Worm (Caenorhabditis elegans) whole organism, L2 larva: ENCODE results near the gene F40C5.2.
"Not testable (repeated sequence)": the region's sequence is repeated elsewhere in the genome, so short reads cannot be mapped to it uniquely, and the experiment has no call there.

Source experiments
- R02D3.7 ChIP-seq: fragments of 150-350 bp; optimal IDR thresholded peaks from 2 replicates; lab custom pipeline; 2014; ENCODE audit warnings: missing biosample characterization, missing genetic modification characterization
- Y55F3AM.14 ChIP-seq: fragments of 200-800 bp; sonication (Bioruptor generic); optimal IDR thresholded peaks from 2 replicates; lab custom pipeline; 2018; ENCODE audit warnings: mild to moderate bottlenecking, missing genetic modification characterization, missing compliant biosample characterization
- alr-1 ChIP-seq: fragments of 150-350 bp; optimal IDR thresholded peaks from 2 replicates; lab custom pipeline; 2014; ENCODE audit warnings: missing biosample characterization, missing genetic modification characterization
- ama-1 ChIP-seq: fragments of 150-350 bp; optimal IDR thresholded peaks from 2 replicates; lab custom pipeline; 2018; ENCODE audit warnings: inconsistent platforms
- blmp-1 ChIP-seq: sonication (generic microtip); optimal IDR thresholded peaks from 2 replicates; lab custom pipeline; 2017; ENCODE audit warnings: missing genetic modification characterization, mild to moderate bottlenecking, missing compliant biosample characterization, antibody characterized with exemption, moderate library complexity; ENCODE audit not compliant: insufficient read depth
- ceh-16 ChIP-seq: fragments of 150-350 bp; optimal IDR thresholded peaks from 2 replicates; lab custom pipeline; 2014; ENCODE audit warnings: missing biosample characterization, missing genetic modification characterization
- ceh-82 ChIP-seq: fragments of 150-350 bp; optimal IDR thresholded peaks from 2 replicates; lab custom pipeline; 2014; ENCODE audit warnings: missing biosample characterization, missing genetic modification characterization
- crh-2 ChIP-seq: sonication (generic microtip); optimal IDR thresholded peaks from 2 replicates; lab custom pipeline; 2017; ENCODE audit warnings: missing biosample characterization, missing genetic modification characterization
- dmd-4 ChIP-seq: sonication (generic microtip); optimal IDR thresholded peaks from 2 replicates; lab custom pipeline; 2017; ENCODE audit warnings: missing biosample characterization, missing genetic modification characterization
- elt-3 ChIP-seq: sonication (generic microtip); optimal IDR thresholded peaks from 2 replicates; lab custom pipeline; 2017; ENCODE audit warnings: missing biosample characterization, missing genetic modification characterization
- fos-1 ChIP-seq: fragments of 150-350 bp; optimal IDR thresholded peaks from 2 replicates; lab custom pipeline; 2014; ENCODE audit warnings: missing biosample characterization, missing genetic modification characterization
- lin-11 ChIP-seq: fragments of 150-350 bp; sonication (generic microtip); optimal IDR thresholded peaks from 2 replicates; lab custom pipeline; 2014; ENCODE audit warnings: missing biosample characterization, missing genetic modification characterization, inconsistent platforms, mixed read lengths
- lin-13 ChIP-seq: fragments of 150-350 bp; optimal IDR thresholded peaks from 2 replicates; lab custom pipeline; 2014; ENCODE audit warnings: missing biosample characterization, missing genetic modification reagents, missing genetic modification characterization
- lsy-2 ChIP-seq, 2 experiments: fragments of 150-350 bp in 1 of 2; sonication (generic microtip) in 1 of 2; optimal IDR thresholded peaks; 2 replicates each; lab custom pipeline; 2014 to 2017; ENCODE audit warnings: missing biosample characterization in 2 of 2, missing genetic modification characterization in 2 of 2
- mab-5 ChIP-seq: fragments of 150-350 bp; optimal IDR thresholded peaks from 2 replicates; lab custom pipeline; 2014; ENCODE audit warnings: missing biosample characterization, missing genetic modification characterization
- mbf-1 ChIP-seq: sonication (generic microtip); optimal IDR thresholded peaks from 2 replicates; lab custom pipeline; 2017; ENCODE audit warnings: missing biosample characterization, missing genetic modification characterization
- mdl-1 ChIP-seq, 2 experiments: fragments of 150-350 bp in 1 of 2; sonication (generic microtip) in 1 of 2; optimal IDR thresholded peaks; 2 replicates each; lab custom pipeline; 2017; ENCODE audit warnings: missing biosample characterization in 2 of 2, missing genetic modification characterization in 2 of 2
- nhr-11 ChIP-seq: fragments of 150-350 bp; optimal IDR thresholded peaks from 2 replicates; lab custom pipeline; 2014; ENCODE audit warnings: missing biosample characterization, missing genetic modification characterization
- nhr-12 ChIP-seq: fragments of 150-350 bp; optimal IDR thresholded peaks from 2 replicates; lab custom pipeline; 2014; ENCODE audit warnings: missing biosample characterization, missing genetic modification characterization
- nhr-129 ChIP-seq: fragments of 150-350 bp; optimal IDR thresholded peaks from 2 replicates; lab custom pipeline; 2014; ENCODE audit warnings: missing biosample characterization, missing genetic modification characterization
- nhr-237 ChIP-seq: fragments of 150-350 bp; optimal IDR thresholded peaks from 2 replicates; lab custom pipeline; 2014; ENCODE audit warnings: missing biosample characterization, missing genetic modification characterization
- nhr-25 ChIP-seq: fragments of 150-350 bp; sonication (generic microtip); optimal IDR thresholded peaks from 3 replicates; lab custom pipeline; 2014; ENCODE audit warnings: missing biosample characterization, missing genetic modification characterization
- nhr-6 ChIP-seq: fragments of 150-350 bp; optimal IDR thresholded peaks from 2 replicates; lab custom pipeline; 2014; ENCODE audit warnings: missing biosample characterization, missing genetic modification characterization
- nhr-77 ChIP-seq: fragments of 150-350 bp; optimal IDR thresholded peaks from 2 replicates; lab custom pipeline; 2014; ENCODE audit warnings: missing biosample characterization, missing genetic modification characterization
- sem-4 ChIP-seq: fragments of 150-350 bp; optimal IDR thresholded peaks from 2 replicates; lab custom pipeline; 2014; ENCODE audit warnings: missing biosample characterization, missing genetic modification reagents, missing genetic modification characterization
- skn-1 ChIP-seq: sonication (generic microtip); optimal IDR thresholded peaks from 2 replicates; lab custom pipeline; 2017; ENCODE audit warnings: missing biosample characterization, missing genetic modification characterization
- sma-3 ChIP-seq: sonication (generic microtip); optimal IDR thresholded peaks from 2 replicates; lab custom pipeline; 2016; ENCODE audit warnings: missing genetic modification reagents, missing genetic modification characterization, missing compliant biosample characterization
- sma-9 ChIP-seq, 2 experiments: fragments of 150-350 bp in 1 of 2; sonication (generic microtip) in 1 of 2; optimal IDR thresholded peaks; 2 replicates each; lab custom pipeline; 2014 to 2016; ENCODE audit warnings: missing genetic modification characterization in 2 of 2, mild to moderate bottlenecking in 1 of 2, missing biosample characterization in 1 of 2, missing compliant biosample characterization in 1 of 2, missing genetic modification reagents in 1 of 2, moderate library complexity in 1 of 2
- snpc-4 ChIP-seq: fragments of 150-350 bp; optimal IDR thresholded peaks from 2 replicates; lab custom pipeline; 2014; ENCODE audit warnings: missing biosample characterization, missing genetic modification characterization
- unc-39 ChIP-seq: fragments of 150-350 bp; optimal IDR thresholded peaks from 2 replicates; lab custom pipeline; 2014; ENCODE audit warnings: missing biosample characterization, missing genetic modification characterization
- unc-55 ChIP-seq: fragments of 150-350 bp; sonication (generic microtip); optimal IDR thresholded peaks from 3 replicates; lab custom pipeline; 2014; ENCODE audit warnings: missing biosample characterization, missing genetic modification reagents, missing genetic modification characterization
- unc-62 ChIP-seq: fragments of 150-350 bp; optimal IDR thresholded peaks from 2 replicates; lab custom pipeline; 2014; ENCODE audit warnings: missing biosample characterization, missing genetic modification reagents, missing genetic modification characterization
- zag-1 ChIP-seq: fragments of 150-350 bp; optimal IDR thresholded peaks from 2 replicates; lab custom pipeline; 2014; ENCODE audit warnings: missing biosample characterization, missing genetic modification characterization
- ztf-1 ChIP-seq: fragments of 200-800 bp; sonication (Bioruptor generic); conservative IDR thresholded peaks from 2 replicates; pipeline ENCODE4 v1.3.6; 2022; ENCODE audit warnings: missing genetic modification characterization, missing compliant biosample characterization

The F40C5.2 gene

ce11 chrV:3570695-3571094 is at the start of gene F40C5.2:
TSS of gene F40C5.2 (plus strand) at chrV:3570995.
- not testable (repeated sequence) for TF ChIP-seq nhr-237 (tag; lab: Kevin White, UChicago); skn-1; mab-5 (tag; lab: Kevin White, UChicago)

- TF ChIP-seq alr-1 (tag; lab: Kevin White, UChicago) (no peak), unc-62 (GFP tag; lab: Kevin White, UChicago) (no peak), sma-3 (GFP tag; lab: Kevin White, UChicago) (no peak), skn-1 (no peak), nhr-77 (tag; lab: Kevin White, UChicago) (no peak), nhr-12 (no peak), zag-1 (tag; lab: Kevin White, UChicago) (no peak), lin-11 (tag; lab: Kevin White, UChicago) (no peak), ztf-1 (no peak), sma-9 (GFP tag; optimal IDR thresholded peaks at IDR 0.05; lab: Kevin White, UChicago) (no peak), sma-9 (tag; optimal IDR thresholded peaks at IDR 0.05; lab: Kevin White, UChicago) (no peak), nhr-25 (tag; lab: Kevin White, UChicago) (no peak), Y55F3AM.14 (GFP tag; lab: Kevin White, UChicago) (no peak), elt-3 (no peak), R02D3.7 (tag; lab: Kevin White, UChicago) (no peak), nhr-237 (tag; lab: Kevin White, UChicago) (no peak), nhr-6 (tag; lab: Kevin White, UChicago) (no peak), sem-4 (no peak), ceh-82 (tag; lab: Kevin White, UChicago) (no peak), ceh-16 (tag; lab: Kevin White, UChicago) (no peak)
Observed at ce11 chrV:3523262-3523661, 47.5 kb upstream of the F40C5.2 start, which contains the start of gene irg-1. TSS of gene irg-1 (plus strand) at chrV:3523587.

ce11 chrV:3524970-3525369 is 45.8 kb upstream of the F40C5.2 start, which contains the start of gene T24A6.7:
TSS of gene T24A6.7 (plus strand) at chrV:3525270.
- TF ChIP-seq nhr-11 (tag; lab: Kevin White, UChicago) (no peak), unc-39 (no peak), ceh-82 (tag; lab: Kevin White, UChicago) (no peak), nhr-77 (tag; lab: Kevin White, UChicago) (no peak), ama-1 (lab: Kevin White, UChicago) (no peak), zag-1 (tag; lab: Kevin White, UChicago) (no peak), skn-1 (no peak)

ce11 chrV:3526882-3527281 is 43.9 kb upstream of the F40C5.2 start, which contains the start of gene str-260:
TSS of gene str-260 (plus strand) at chrV:3527182.
- no peak for TF ChIP-seq ztf-1
- no peak for TF ChIP-seq crh-2
- no peak for TF ChIP-seq lsy-2 (tag; optimal IDR thresholded peaks at IDR 0.05; lab: Kevin White, UChicago)
- TF ChIP-seq dmd-4 (tag; lab: Kevin White, UChicago) = no peak
- TF ChIP-seq fos-1 (tag; lab: Kevin White, UChicago) = no peak
- no peak for TF ChIP-seq skn-1
- no peak for TF ChIP-seq sem-4
- TF ChIP-seq nhr-129 (tag; lab: Kevin White, UChicago) = no peak
- no peak for TF ChIP-seq zag-1 (tag; lab: Kevin White, UChicago)
- no peak for TF ChIP-seq unc-62 (GFP tag; lab: Kevin White, UChicago)
- no peak for TF ChIP-seq mdl-1 (tag; optimal IDR thresholded peaks at IDR 0.05; lab: Kevin White, UChicago)
- no peak for TF ChIP-seq lin-13 (GFP tag; lab: Kevin White, UChicago)
- TF ChIP-seq snpc-4 = no peak

ce11 chrV:3530403-3530802 is 40.4 kb upstream of the F40C5.2 start, which contains the start of gene srbc-66:
TSS of gene srbc-66 (plus strand) at chrV:3530703.
- TF ChIP-seq blmp-1 (tag; lab: Kevin White, UChicago) (no peak), unc-55 (no peak), lin-11 (tag; lab: Kevin White, UChicago) (no peak), nhr-129 (tag; lab: Kevin White, UChicago) (no peak), mbf-1 (no peak)
